Worm (Caenorhabditis elegans): ENCODE measurements around the gene ZK938.1.

DNA sequence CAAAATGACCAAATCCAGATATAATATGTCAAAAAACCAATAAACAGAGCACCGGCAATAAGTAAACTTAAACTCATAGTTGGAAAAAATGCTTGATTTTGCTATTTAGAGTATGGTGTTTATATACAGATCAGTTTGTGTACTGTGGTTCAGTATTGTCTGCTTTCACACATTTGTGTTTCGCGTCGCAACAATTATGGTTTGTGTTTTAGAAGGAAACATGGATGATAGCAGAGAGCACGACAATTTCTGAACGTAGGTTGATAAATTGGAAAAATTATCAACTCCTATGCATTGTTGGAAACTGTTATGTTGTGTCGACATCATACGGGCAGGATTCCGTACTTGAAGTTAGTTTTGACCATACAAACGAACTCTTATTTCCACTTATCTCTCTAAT is 31.5 kb upstream of the ZK938.1 start, which contains the start of gene cyp-13A4:
- no peak for TF ChIP-seq elt-3 (tag; optimal IDR thresholded peaks at IDR 0.05)
- TF ChIP-seq nhr-77 (tag; optimal IDR thresholded peaks at IDR 0.05): no peak
- TF ChIP-seq irx-1 (tag; optimal IDR thresholded peaks at IDR 0.05): no peak
- TF ChIP-seq ztf-11 (tag; optimal IDR thresholded peaks at IDR 0.05): no peak
- TF ChIP-seq mdl-1 (tag; optimal IDR thresholded peaks at IDR 0.05): no peak
- no peak for TF ChIP-seq mab-9 (GFP tag; IDR thresholded peaks at IDR 0.05)
- TF ChIP-seq jun-1 (tag; optimal IDR thresholded peaks at IDR 0.05): no peak
- TF ChIP-seq unc-62 (GFP tag; optimal IDR thresholded peaks at IDR 0.05): no peak
- no peak for TF ChIP-seq unc-86 (tag; optimal IDR thresholded peaks at IDR 0.05)
